Fruit fly (Drosophila melanogaster): Measurements from ENCODE around the gene Msp300.

DNA sequence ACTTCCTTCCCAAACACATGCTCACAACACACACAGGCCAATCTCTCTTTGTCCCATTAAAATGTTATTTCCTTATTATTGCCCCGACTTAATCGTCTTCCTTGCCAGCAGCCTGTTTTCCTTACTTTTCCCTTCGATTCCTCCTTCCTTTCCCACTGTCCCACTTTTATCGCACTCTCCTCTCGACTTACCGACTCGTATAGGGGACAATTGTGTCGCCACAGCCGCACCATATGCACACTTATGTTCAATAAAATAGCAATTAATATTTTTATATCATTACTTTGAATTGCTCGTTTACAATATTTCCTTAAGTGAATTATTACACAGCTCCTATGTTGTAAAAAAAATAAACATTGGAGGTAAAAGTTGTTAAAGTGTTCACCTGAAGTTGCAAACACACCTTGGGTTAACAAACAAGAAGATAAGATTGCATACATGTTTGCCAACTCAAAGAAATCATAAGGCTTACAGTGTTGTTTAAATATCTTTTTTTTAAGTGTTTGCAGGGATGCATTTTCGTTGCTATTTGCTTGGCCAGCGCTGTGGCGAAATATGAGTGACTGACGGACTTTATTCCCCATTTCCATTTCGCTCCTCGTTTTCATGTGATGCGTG, 13.7 kb upstream of the Msp300 start:
- TF ChIP-seq CG8478 (optimal IDR thresholded peaks at IDR 0.05) (no peak), CTCF (optimal IDR thresholded peaks at IDR 0.05) (no peak)

Data from S2 (cell line).